Worm (Caenorhabditis elegans): ENCODE results near the gene hst-6.
A peak's percentile ranks its signal among the peaks of the same experiment; 100 is the strongest.

hst-6 gene

DNA sequence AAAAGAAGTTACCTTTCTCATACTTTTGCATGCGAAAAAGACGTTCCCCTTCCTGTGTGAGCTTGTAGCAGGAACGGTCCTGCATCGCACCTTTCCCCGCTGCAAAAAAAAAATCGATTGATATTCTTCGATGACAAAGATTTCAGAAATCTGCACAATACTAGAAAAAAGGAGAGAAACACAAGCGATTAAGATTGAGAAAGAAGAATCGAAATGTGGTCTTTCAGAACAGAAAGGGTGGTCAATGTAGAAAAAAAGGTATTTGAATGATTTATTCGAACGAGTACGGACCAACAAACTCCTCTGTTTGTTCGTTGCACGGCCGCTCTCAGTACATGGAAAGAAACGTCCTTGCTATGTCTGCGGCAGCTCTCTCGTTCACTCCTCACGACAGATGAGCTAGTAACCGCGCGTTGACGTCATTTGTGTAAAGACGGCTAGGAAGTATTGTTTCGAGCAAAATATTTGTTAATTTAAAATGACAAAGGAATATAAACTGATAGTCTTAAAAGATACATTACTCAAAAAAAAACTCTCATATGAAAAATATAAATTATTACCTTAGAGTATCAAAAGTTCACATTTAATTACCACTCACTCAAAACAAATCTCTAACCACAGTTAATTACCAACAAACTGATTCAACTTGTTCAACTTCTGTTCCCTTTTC, 22.7 kb downstream of the hst-6 start, which contains the start of gene ift-81:
Gene ift-81, plus strand, starts transcription at position 620 of the 670 bp plus-strand sequence.
- TF ChIP-seq sup-37 (GFP tag; optimal IDR thresholded peaks at IDR 0.05) (no peak), lin-15B (tag; optimal IDR thresholded peaks at IDR 0.05) (no peak), fkh-10 (GFP tag; optimal IDR thresholded peaks at IDR 0.05) (no peak), efl-3 (GFP tag; optimal IDR thresholded peaks at IDR 0.05) (no peak), nhr-19 (GFP tag; conservative IDR thresholded peaks at IDR 0.05) (peak; percentile 61), ztf-4 (tag; optimal IDR thresholded peaks at IDR 0.05) (no peak), nhr-47 (tag; optimal IDR thresholded peaks at IDR 0.05) (peak; percentile 73), C04F5.9 (tag; optimal IDR thresholded peaks at IDR 0.05) (no peak), nhr-28 (tag; optimal IDR thresholded peaks at IDR 0.05) (no peak), nhr-20 (tag; optimal IDR thresholded peaks at IDR 0.05) (peak; percentile 49), nhr-237 (tag; optimal IDR thresholded peaks at IDR 0.05) (no peak), mab-9 (GFP tag; IDR thresholded peaks at IDR 0.05) (no peak), C16A3.4 (tag; optimal IDR thresholded peaks at IDR 0.05) (peak; percentile 8), unc-62 (GFP tag; optimal IDR thresholded peaks at IDR 0.05) (no peak), tlp-1 (tag; optimal IDR thresholded peaks at IDR 0.05) (no peak), unc-130 (tag; optimal IDR thresholded peaks at IDR 0.05) (no peak), lin-13 (GFP tag; optimal IDR thresholded peaks at IDR 0.05) (peak; percentile 8), ztf-11 (tag; optimal IDR thresholded peaks at IDR 0.05) (peak in 1 of 2 experiments; percentile 8), aha-1 (tag; optimal IDR thresholded peaks at IDR 0.05) (no peak), fkh-8 (tag; optimal IDR thresholded peaks at IDR 0.05) (peak; percentile 55), hlh-17 (GFP tag; optimal IDR thresholded peaks at IDR 0.05; ENCODE audit: borderline replicate concordance) (no peak), ceh-82 (tag; optimal IDR thresholded peaks at IDR 0.05) (peak; percentile 18 to 63 (median 45)), lin-39 (tag; optimal IDR thresholded peaks at IDR 0.05) (peak; percentile 26), sox-4 (tag; optimal IDR thresholded peaks at IDR 0.05) (no peak), fos-1 (tag; optimal IDR thresholded peaks at IDR 0.05) (no peak), irx-1 (tag; optimal IDR thresholded peaks at IDR 0.05) (no peak), ceh-63 (GFP tag; optimal IDR thresholded peaks at IDR 0.05) (no peak), unc-98 (GFP tag; IDR thresholded peaks at IDR 0.05) (no peak), dpl-1 (GFP tag; optimal IDR thresholded peaks at IDR 0.05) (peak in 2 of 3 experiments; percentile 35 to 52), fkh-4 (tag; optimal IDR thresholded peaks at IDR 0.05; ENCODE audit: borderline replicate concordance) (no peak), nhr-11 (tag; optimal IDR thresholded peaks at IDR 0.05) (no peak), mep-1 (tag; optimal IDR thresholded peaks at IDR 0.05) (no peak), alr-1 (tag; optimal IDR thresholded peaks at IDR 0.05; ENCODE audit: borderline replicate concordance) (no peak), grh-1 (GFP tag; IDR thresholded peaks at IDR 0.05) (no peak), egl-27 (tag; optimal IDR thresholded peaks at IDR 0.05) (no peak), elt-2 (tag; optimal IDR thresholded peaks at IDR 0.05) (no peak), dsc-1 (tag; optimal IDR thresholded peaks at IDR 0.05) (peak; percentile 68), skn-1 (tag; optimal IDR thresholded peaks at IDR 0.05) (peak; percentile 37), nhr-71 (tag; optimal IDR thresholded peaks at IDR 0.05) (peak; percentile 81), pqm-1 (tag; optimal IDR thresholded peaks at IDR 0.05) (no peak), snpc-4 (tag; optimal IDR thresholded peaks at IDR 0.05) (no peak), lin-35 (GFP tag; optimal IDR thresholded peaks at IDR 0.05) (peak; percentile 28 to 30), F16B12.6 (tag; optimal IDR thresholded peaks at IDR 0.05) (no peak), xbp-1 (tag; optimal IDR thresholded peaks at IDR 0.05) (peak; percentile 68), pax-3 (tag; optimal IDR thresholded peaks at IDR 0.05) (no peak), lin-14 (GFP tag; optimal IDR thresholded peaks at IDR 0.05) (peak; percentile 79), ets-5 (GFP tag; IDR thresholded peaks at IDR 0.05) (no peak), hpl-2 (GFP tag; optimal IDR thresholded peaks at IDR 0.05) (no peak), mdl-1 (tag; optimal IDR thresholded peaks at IDR 0.05) (peak in 1 of 2 experiments; percentile 32), nhr-12 (tag; optimal IDR thresholded peaks at IDR 0.05) (no peak), ama-1 (optimal IDR thresholded peaks at IDR 0.05) (no peak), blmp-1 (tag; optimal IDR thresholded peaks at IDR 0.05) (no peak), sptf-1 (tag; optimal IDR thresholded peaks at IDR 0.05) (no peak)

Data from whole organism, L1 larva.